Fruit fly (Drosophila melanogaster): ENCODE measurements around the gene CG31251.

CG31251 gene

dm6 chr3R:17647444-17647843, 37.3 kb downstream of the CG31251 start, which contains the start of gene CG14322 (continued):
- TF ChIP-seq HLH4C (GFP tag; IDR thresholded peaks at IDR 0.05; ENCODE audit: partially characterized antibody) (0 out of 3 replicates have a peak, but pooled peaks have one; percentile 21), sima (GFP tag; optimal IDR thresholded peaks at IDR 0.05) (no peak), zen (tag; optimal IDR thresholded peaks at IDR 0.05) (peak; percentile 15), Drgx (GFP tag; IDR thresholded peaks at IDR 0.05) (no peak), phol (tag; optimal IDR thresholded peaks at IDR 0.05) (peak; percentile 14), CoRest (tag; optimal IDR thresholded peaks at IDR 0.05) (peak; percentile 12), Dref (GFP tag; IDR thresholded peaks at IDR 0.05) (peak; percentile 76), CG15514 (GFP tag; optimal IDR thresholded peaks at IDR 0.05) (peak; percentile 31), row (GFP tag; IDR thresholded peaks at IDR 0.05) (peak; percentile 76), knrl (GFP tag; IDR thresholded peaks at IDR 0.05; ENCODE audit: partially characterized antibody) (peak; percentile 29; the same call in 1 of the 3 replicates), Pdp1 (GFP tag; optimal IDR thresholded peaks at IDR 0.05) (peak in 1 of 2 experiments; percentile 88), tin (GFP tag; optimal IDR thresholded peaks at IDR 0.05) (peak; percentile 17), CG13894 (tag; optimal IDR thresholded peaks at IDR 0.05) (no peak), Hand (GFP tag; optimal IDR thresholded peaks at IDR 0.05) (no peak), NFAT (GFP tag; IDR thresholded peaks at IDR 0.05) (0 out of 2 replicates have a peak, but pooled peaks have one; percentile 30), CG17385 (GFP tag; optimal IDR thresholded peaks at IDR 0.05) (no peak), unc-4 (GFP tag; IDR thresholded peaks at IDR 0.05; ENCODE audit: partially characterized antibody) (0 out of 2 replicates have a peak, but pooled peaks have one; percentile 23), sens (GFP tag) (peak; percentile 77), CG11456 (GFP tag; IDR thresholded peaks at IDR 0.05) (0 out of 3 replicates have a peak, but pooled peaks have one; percentile 55), nmo (GFP tag; optimal IDR thresholded peaks at IDR 0.05) (peak; percentile 10), Bdp1 (GFP tag; optimal IDR thresholded peaks at IDR 0.05) (peak; percentile 60), E2f2 (GFP tag; IDR thresholded peaks at IDR 0.05) (peak; percentile 90), Optix (GFP tag; IDR thresholded peaks at IDR 0.05) (no peak), Dll (GFP tag; IDR thresholded peaks at IDR 0.05; ENCODE audit: partially characterized antibody) (peak; percentile 45; the same call in 2 of the 4 replicates), CG15479 (GFP tag; optimal IDR thresholded peaks at IDR 0.05) (peak; percentile 62), fru (optimal IDR thresholded peaks at IDR 0.05) (no peak), Bgb (GFP tag; IDR thresholded peaks at IDR 0.05; ENCODE audit: partially characterized antibody) (peak; percentile 31; the same call in 1 of the 2 replicates), CG11504 (tag; optimal IDR thresholded peaks at IDR 0.05) (peak; percentile 25), Ets97D (GFP tag; optimal IDR thresholded peaks at IDR 0.05) (peak; percentile 6), tgo (GFP tag; IDR thresholded peaks at IDR 0.05) (0 out of 3 replicates have a peak, but pooled peaks have one; percentile 15), Xbp1 (GFP tag; optimal IDR thresholded peaks at IDR 0.05) (peak; percentile 44), trem (tag; optimal IDR thresholded peaks at IDR 0.05) (peak; percentile 97), CG4282 (GFP tag; optimal IDR thresholded peaks at IDR 0.05) (no peak), CG10565 (GFP tag; optimal IDR thresholded peaks at IDR 0.05) (no peak), CG9437 (GFP tag; optimal IDR thresholded peaks at IDR 0.05) (peak; percentile 97), ap (GFP tag; IDR thresholded peaks at IDR 0.05) (no peak), Ssrp (tag; optimal IDR thresholded peaks at IDR 0.05) (no peak), zfh2 (GFP tag; optimal IDR thresholded peaks at IDR 0.05) (peak; percentile 7), CG13424 (tag; optimal IDR thresholded peaks at IDR 0.05) (peak; percentile 9), sug (tag; optimal IDR thresholded peaks at IDR 0.05) (peak; percentile 6), Lpt (GFP tag; optimal IDR thresholded peaks at IDR 0.05) (no peak), fd3F (GFP tag; optimal IDR thresholded peaks at IDR 0.05) (no peak), Dp (GFP tag; optimal IDR thresholded peaks at IDR 0.05) (peak; percentile 86), CG31365 (tag; optimal IDR thresholded peaks at IDR 0.05) (no peak), tx (GFP tag; optimal IDR thresholded peaks at IDR 0.05) (no peak), sc (optimal IDR thresholded peaks at IDR 0.05) (no peak), sc (GFP tag; optimal IDR thresholded peaks at IDR 0.05) (no peak), dimm (GFP tag; IDR thresholded peaks at IDR 0.05) (no peak), bcd (GFP tag; optimal IDR thresholded peaks at IDR 0.05) (no peak), sna (GFP tag; IDR thresholded peaks at IDR 0.05; ENCODE audit: partially characterized antibody) (peak; percentile 52; the same call in 1 of the 2 replicates)
